Worm (Caenorhabditis elegans) whole organism, L4 larva: Measurements from ENCODE around the gene dylt-3.

Source experiments
- R02D3.7 ChIP-seq: fragments of 150-350 bp; sonication (generic microtip); optimal IDR thresholded peaks from 3 replicates; lab custom pipeline; 2014; ENCODE audit warnings: missing biosample characterization, missing genetic modification characterization
- ceh-82 ChIP-seq: sonication (generic microtip); optimal IDR thresholded peaks from 2 replicates; lab custom pipeline; 2017; ENCODE audit warnings: missing biosample characterization, missing genetic modification characterization
- cey-2 ChIP-seq: sonication (generic microtip); optimal IDR thresholded peaks from 3 replicates; lab custom pipeline; 2017; ENCODE audit warnings: missing genetic modification characterization, mild to moderate bottlenecking, missing compliant biosample characterization, antibody characterized with exemption, borderline replicate concordance; ENCODE audit not compliant: insufficient read depth
- dve-1 ChIP-seq: sonication (generic microtip); optimal IDR thresholded peaks from 2 replicates; lab custom pipeline; 2017; ENCODE audit warnings: antibody characterized with exemption, mild to moderate bottlenecking, missing genetic modification characterization, missing compliant biosample characterization; ENCODE audit not compliant: insufficient read depth
- egl-27 ChIP-seq: sonication (generic microtip); optimal IDR thresholded peaks from 3 replicates; lab custom pipeline; 2017; ENCODE audit warnings: missing biosample characterization, missing genetic modification reagents, missing genetic modification characterization
- hif-1 ChIP-seq, 2 experiments: sonication (generic microtip); optimal IDR thresholded peaks; 2 replicates each; lab custom pipeline; 2016 to 2017; ENCODE audit warnings: missing compliant biosample characterization in 2 of 2, missing genetic modification characterization in 2 of 2, missing genetic modification reagents in 2 of 2, missing genotype in 2 of 2, mild to moderate bottlenecking in 1 of 2
- hlh-30 ChIP-seq: sonication (generic microtip); optimal IDR thresholded peaks from 2 replicates; lab custom pipeline; 2017; ENCODE audit warnings: antibody characterized with exemption, mild to moderate bottlenecking, missing genetic modification characterization, missing compliant biosample characterization; ENCODE audit not compliant: insufficient read depth
- nhr-77 ChIP-seq: fragments of 150-350 bp; optimal IDR thresholded peaks from 2 replicates; lab custom pipeline; 2014; ENCODE audit warnings: missing biosample characterization, missing genetic modification characterization
- pha-4 ChIP-seq, 2 experiments: fragments of 150-350 bp in 1 of 2; fragments of 200-800 bp in 1 of 2; sonication (Bioruptor generic) in 1 of 2; IDR thresholded peaks in 1 of 2; optimal IDR thresholded peaks in 1 of 2; 2 replicates each; pipeline versions ENCODE4 v1.3.6 to Lab custom; 2014 to 2022; ENCODE audit warnings: missing genetic modification characterization in 2 of 2, missing genetic modification reagents in 2 of 2, missing biosample characterization in 1 of 2, missing compliant biosample characterization in 1 of 2
- snpc-4 ChIP-seq: fragments of 150-350 bp; optimal IDR thresholded peaks from 2 replicates; lab custom pipeline; 2014; ENCODE audit warnings: missing biosample characterization, missing genetic modification characterization
- tra-1 ChIP-seq: fragments of 200-800 bp; sonication (Bioruptor generic); IDR thresholded peaks from 2 replicates; pipeline ENCODE4 v1.3.6; 2022; ENCODE audit warnings: missing genetic modification reagents, missing genetic modification characterization, missing compliant biosample characterization
- ztf-11 ChIP-seq: fragments of 150-350 bp; optimal IDR thresholded peaks from 2 replicates; lab custom pipeline; 2014; ENCODE audit warnings: missing biosample characterization, missing genetic modification characterization

DNA sequence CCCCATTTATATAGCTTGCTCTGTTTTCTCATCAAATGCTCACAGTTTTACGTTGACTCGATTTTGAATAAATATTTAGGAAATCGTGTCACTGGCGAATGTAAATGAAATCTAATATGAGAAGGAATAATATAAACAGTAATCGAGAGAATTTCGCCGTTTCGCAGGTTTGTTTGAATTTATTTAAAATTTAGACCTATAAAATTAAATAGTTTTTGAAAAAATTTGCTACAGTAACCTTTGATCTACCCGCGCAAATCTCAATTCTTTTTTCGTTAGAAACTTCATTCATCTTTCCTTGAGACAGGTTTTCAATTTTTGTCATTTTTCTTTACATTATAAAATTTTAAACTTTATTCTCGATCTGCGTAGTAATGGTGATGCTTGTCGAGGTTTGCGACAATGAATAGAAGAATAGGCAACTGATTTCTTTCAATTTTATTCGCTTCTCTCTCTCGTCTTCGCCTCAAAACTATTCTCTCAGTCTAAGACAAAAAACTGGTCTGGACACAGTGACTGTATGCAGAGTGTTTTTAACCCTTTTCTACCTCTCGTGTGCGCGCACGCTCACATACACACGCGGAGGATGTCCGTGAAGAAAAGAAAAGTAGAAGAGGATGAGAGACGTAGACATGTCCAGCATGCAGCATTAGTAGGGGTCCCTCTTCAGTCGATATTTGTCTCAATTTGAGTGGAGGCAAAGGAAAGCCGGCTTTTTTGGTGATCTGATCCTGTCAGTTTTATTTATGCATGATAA is 41.0 kb downstream of the dylt-3 start, which contains the start of gene dab-1:
- no peak for TF ChIP-seq R02D3.7 (tag; lab: Kevin White, UChicago)
- TF ChIP-seq nhr-77 (tag; lab: Kevin White, UChicago), result peak; percentile 41
- TF ChIP-seq dve-1 (tag; lab: Kevin White, UChicago), result peak; percentile 39
- no peak for TF ChIP-seq ceh-82 (tag; lab: Kevin White, UChicago)
- TF ChIP-seq hif-1 (tag; optimal IDR thresholded peaks at IDR 0.05; lab: Kevin White, UChicago), result no peak
- TF ChIP-seq cey-2 (tag; lab: Kevin White, UChicago), result peak; percentile 51
- TF ChIP-seq egl-27 (tag; lab: Kevin White, UChicago), result no peak
- TF ChIP-seq tra-1, result no peak
- TF ChIP-seq hlh-30 (tag; lab: Kevin White, UChicago), result peak; percentile 76
- TF ChIP-seq pha-4 (GFP tag; IDR thresholded peaks at IDR 0.05; lab: Robert Waterston, UW), result no peak
- no peak for TF ChIP-seq pha-4 (tag; optimal IDR thresholded peaks at IDR 0.05; lab: Kevin White, UChicago)
- no peak for TF ChIP-seq snpc-4
- TF ChIP-seq ztf-11 (tag; lab: Kevin White, UChicago), result no peak
